Worm (Caenorhabditis elegans) whole organism, L4 larva: ENCODE data around the gene F47B8.10.

Source experiments
- F10B5.3 ChIP-seq: sonication (generic microtip); optimal IDR thresholded peaks from 2 replicates; lab custom pipeline; 2016; ENCODE audit warnings: mild to moderate bottlenecking, missing genetic modification characterization, missing compliant biosample characterization
- F37D6.2 ChIP-seq: sonication (generic microtip); optimal IDR thresholded peaks from 2 replicates; lab custom pipeline; 2016; ENCODE audit warnings: mild to moderate bottlenecking, missing genetic modification characterization, missing compliant biosample characterization
- F44E2.7 ChIP-seq: fragments of 200-800 bp; sonication (Bioruptor generic); IDR thresholded peaks from 2 replicates; pipeline ENCODE4 v2.1.2; 2022; ENCODE audit warnings: missing genetic modification characterization, missing compliant biosample characterization
- F49E8.2 ChIP-seq: sonication (generic microtip); optimal IDR thresholded peaks from 2 replicates; lab custom pipeline; 2016; ENCODE audit warnings: missing compliant biosample characterization, mild to moderate bottlenecking, missing genetic modification characterization, borderline replicate concordance
- Y105C5A.15 ChIP-seq: fragments of 200-800 bp; sonication (Bioruptor generic); IDR thresholded peaks from 2 replicates; pipeline ENCODE4 v1.3.6; 2022; ENCODE audit warnings: missing genetic modification characterization, missing compliant biosample characterization
- Y48G9A.11 ChIP-seq: fragments of 200-800 bp; sonication (Bioruptor generic); IDR thresholded peaks from 2 replicates; pipeline ENCODE4 v1.3.6; 2022; ENCODE audit warnings: missing genetic modification reagents, missing genetic modification characterization, missing compliant biosample characterization
- Y5F2A.4 ChIP-seq: fragments of 200-800 bp; sonication (Bioruptor generic); optimal IDR thresholded peaks from 2 replicates; lab custom pipeline; 2018; ENCODE audit warnings: mild to moderate bottlenecking, missing genetic modification characterization, missing compliant biosample characterization
- ZK337.2 ChIP-seq: fragments of 200-800 bp; sonication (Bioruptor generic); IDR thresholded peaks from 2 replicates; pipeline ENCODE4 v1.3.6; 2022; ENCODE audit warnings: missing genetic modification reagents, missing genetic modification characterization, missing compliant biosample characterization
- attf-4 ChIP-seq: sonication (generic microtip); optimal IDR thresholded peaks from 3 replicates; lab custom pipeline; 2017; ENCODE audit warnings: missing biosample characterization, missing genetic modification characterization
- ceh-32 ChIP-seq: sonication (generic microtip); optimal IDR thresholded peaks from 2 replicates; lab custom pipeline; 2016; ENCODE audit warnings: mild to moderate bottlenecking, missing genetic modification characterization, missing compliant biosample characterization; ENCODE audit not compliant: poor library complexity
- ceh-82 ChIP-seq: sonication (generic microtip); optimal IDR thresholded peaks from 2 replicates; lab custom pipeline; 2017; ENCODE audit warnings: missing biosample characterization, missing genetic modification characterization
- cey-2 ChIP-seq: sonication (generic microtip); optimal IDR thresholded peaks from 3 replicates; lab custom pipeline; 2017; ENCODE audit warnings: missing genetic modification characterization, mild to moderate bottlenecking, missing compliant biosample characterization, antibody characterized with exemption, borderline replicate concordance; ENCODE audit not compliant: insufficient read depth
- daf-12 ChIP-seq: fragments of 150-350 bp; optimal IDR thresholded peaks from 2 replicates; lab custom pipeline; 2014; ENCODE audit warnings: missing biosample characterization, missing genetic modification reagents, missing genetic modification characterization
- daf-8 ChIP-seq: fragments of 200-800 bp; sonication (Bioruptor generic); IDR thresholded peaks from 2 replicates; pipeline ENCODE4 v1.3.6; 2022; ENCODE audit warnings: missing genetic modification characterization, missing compliant biosample characterization
- dmd-6 ChIP-seq: fragments of 200-800 bp; sonication (Bioruptor generic); IDR thresholded peaks from 2 replicates; pipeline ENCODE4 v1.3.6; 2022; ENCODE audit warnings: missing genetic modification reagents, missing genetic modification characterization, missing compliant biosample characterization
- dmd-8 ChIP-seq: fragments of 200-800 bp; sonication (Bioruptor generic); IDR thresholded peaks from 2 replicates; pipeline ENCODE4 v1.3.6; 2022; ENCODE audit warnings: missing genetic modification characterization, missing compliant biosample characterization
- dmd-9 ChIP-seq: fragments of 200-800 bp; sonication (Bioruptor generic); IDR thresholded peaks from 2 replicates; pipeline ENCODE4 v1.3.6; 2022; ENCODE audit warnings: missing genetic modification reagents, missing genetic modification characterization, missing compliant biosample characterization
- dpl-1 ChIP-seq: fragments of 150-350 bp; optimal IDR thresholded peaks from 2 replicates; lab custom pipeline; 2014; ENCODE audit warnings: missing biosample characterization, missing genetic modification reagents, missing genetic modification characterization
- duxl-1 ChIP-seq: sonication (generic microtip); optimal IDR thresholded peaks from 2 replicates; lab custom pipeline; 2016; ENCODE audit warnings: mild to moderate bottlenecking, missing genetic modification characterization, moderate library complexity, missing compliant biosample characterization; ENCODE audit not compliant: poor library complexity
- dve-1 ChIP-seq: sonication (generic microtip); optimal IDR thresholded peaks from 2 replicates; lab custom pipeline; 2017; ENCODE audit warnings: antibody characterized with exemption, mild to moderate bottlenecking, missing genetic modification characterization, missing compliant biosample characterization; ENCODE audit not compliant: insufficient read depth
- egl-27 ChIP-seq: sonication (generic microtip); optimal IDR thresholded peaks from 3 replicates; lab custom pipeline; 2017; ENCODE audit warnings: missing biosample characterization, missing genetic modification reagents, missing genetic modification characterization
- egl-43 ChIP-seq: fragments of 200-800 bp; sonication (Bioruptor generic); IDR thresholded peaks from 2 replicates; pipeline ENCODE4 v1.3.6; 2022; ENCODE audit warnings: missing genetic modification reagents, missing genetic modification characterization, missing compliant biosample characterization
- fkh-10 ChIP-seq: fragments of 150-350 bp; optimal IDR thresholded peaks from 2 replicates; lab custom pipeline; 2014; ENCODE audit warnings: missing biosample characterization, missing genetic modification reagents, missing genetic modification characterization
- fos-1 ChIP-seq: fragments of 150-350 bp; optimal IDR thresholded peaks from 2 replicates; lab custom pipeline; 2014; ENCODE audit warnings: missing biosample characterization, missing genetic modification characterization
- gei-8 ChIP-seq: fragments of 200-800 bp; sonication (Bioruptor generic); optimal IDR thresholded peaks from 2 replicates; lab custom pipeline; 2018; ENCODE audit warnings: mild to moderate bottlenecking, missing genetic modification characterization, missing compliant biosample characterization
- lin-29 ChIP-seq: fragments of 200-800 bp; sonication (Bioruptor generic); IDR thresholded peaks from 2 replicates; pipeline ENCODE4 v1.3.6; 2022; ENCODE audit warnings: missing genetic modification reagents, missing genetic modification characterization, missing compliant biosample characterization
- lin-39 ChIP-seq: fragments of 150-350 bp; optimal IDR thresholded peaks from 2 replicates; lab custom pipeline; 2014; ENCODE audit warnings: missing biosample characterization, missing genetic modification reagents, missing genetic modification characterization
- madf-9 ChIP-seq: fragments of 200-800 bp; sonication (Bioruptor generic); conservative IDR thresholded peaks from 2 replicates; pipeline ENCODE4 v1.3.6; 2022; ENCODE audit warnings: missing genetic modification reagents, missing genetic modification characterization, missing compliant biosample characterization
- mdt-29 ChIP-seq: fragments of 200-800 bp; sonication (Bioruptor generic); IDR thresholded peaks from 2 replicates; pipeline ENCODE4 v1.3.6; 2022; ENCODE audit warnings: missing genetic modification reagents, missing genetic modification characterization, missing compliant biosample characterization
- mep-1 ChIP-seq: fragments of 150-350 bp; sonication (generic microtip); optimal IDR thresholded peaks from 3 replicates; lab custom pipeline; 2014; ENCODE audit warnings: missing biosample characterization, missing genetic modification characterization
- mes-2 ChIP-seq: sonication (generic microtip); optimal IDR thresholded peaks from 2 replicates; lab custom pipeline; 2016; ENCODE audit warnings: missing genotype, mild to moderate bottlenecking, missing genetic modification characterization, missing compliant biosample characterization; ENCODE audit not compliant: poor library complexity, severe bottlenecking
- nhr-10 ChIP-seq: fragments of 150-350 bp; optimal IDR thresholded peaks from 2 replicates; lab custom pipeline; 2014; ENCODE audit warnings: missing biosample characterization, missing genetic modification characterization
- nhr-102 ChIP-seq: sonication (generic microtip); optimal IDR thresholded peaks from 2 replicates; lab custom pipeline; 2016; ENCODE audit warnings: mild to moderate bottlenecking, missing genetic modification characterization, moderate library complexity, missing compliant biosample characterization
- nhr-111 ChIP-seq: fragments of 200-800 bp; sonication (Bioruptor generic); optimal IDR thresholded peaks from 2 replicates; lab custom pipeline; 2018; ENCODE audit warnings: mild to moderate bottlenecking, missing genetic modification characterization, missing compliant biosample characterization
- nhr-25 ChIP-seq: sonication (generic microtip); optimal IDR thresholded peaks from 2 replicates; lab custom pipeline; 2017; ENCODE audit warnings: missing genetic modification characterization, mild to moderate bottlenecking, missing compliant biosample characterization, antibody characterized with exemption, moderate library complexity, borderline replicate concordance; ENCODE audit not compliant: insufficient read depth
- nhr-41 ChIP-seq: fragments of 200-800 bp; sonication (Bioruptor generic); IDR thresholded peaks from 2 replicates; pipeline ENCODE4 v1.3.6; 2022; ENCODE audit warnings: missing genetic modification reagents, missing genetic modification characterization, missing compliant biosample characterization
- nhr-48 ChIP-seq: sonication (generic microtip); optimal IDR thresholded peaks from 2 replicates; lab custom pipeline; 2016; ENCODE audit warnings: mild to moderate bottlenecking, missing genetic modification characterization, missing compliant biosample characterization
- nhr-6 ChIP-seq: fragments of 150-350 bp; optimal IDR thresholded peaks from 2 replicates; lab custom pipeline; 2014; ENCODE audit warnings: missing biosample characterization, missing genetic modification characterization
- pha-4 ChIP-seq, 2 experiments: fragments of 150-350 bp in 1 of 2; fragments of 200-800 bp in 1 of 2; sonication (Bioruptor generic) in 1 of 2; IDR thresholded peaks in 1 of 2; optimal IDR thresholded peaks in 1 of 2; 2 replicates each; pipeline versions ENCODE4 v1.3.6 to Lab custom; 2014 to 2022; ENCODE audit warnings: missing genetic modification characterization in 2 of 2, missing genetic modification reagents in 2 of 2, missing biosample characterization in 1 of 2, missing compliant biosample characterization in 1 of 2
- rbr-2 ChIP-seq: sonication (generic microtip); optimal IDR thresholded peaks from 2 replicates; lab custom pipeline; 2016; ENCODE audit warnings: missing genotype, missing genetic modification characterization, missing compliant biosample characterization
- set-16 ChIP-seq: fragments of 200-800 bp; sonication (Bioruptor generic); IDR thresholded peaks from 2 replicates; pipeline ENCODE4 v1.3.6; 2022; ENCODE audit warnings: missing genetic modification reagents, missing genetic modification characterization, missing compliant biosample characterization
- tag-97 ChIP-seq: fragments of 200-800 bp; sonication (Bioruptor generic); IDR thresholded peaks from 2 replicates; pipeline ENCODE4 v1.3.6; 2022; ENCODE audit warnings: missing genetic modification characterization, missing compliant biosample characterization
- tra-1 ChIP-seq: fragments of 200-800 bp; sonication (Bioruptor generic); IDR thresholded peaks from 2 replicates; pipeline ENCODE4 v1.3.6; 2022; ENCODE audit warnings: missing genetic modification reagents, missing genetic modification characterization, missing compliant biosample characterization
- unc-39 ChIP-seq: sonication (generic microtip); optimal IDR thresholded peaks from 2 replicates; lab custom pipeline; 2017; ENCODE audit warnings: missing biosample characterization, missing genetic modification characterization
- unc-62 ChIP-seq, 3 experiments: fragments of 150-350 bp in 1 of 3; sonication (generic microtip); optimal IDR thresholded peaks in 2 of 3; peaks in 1 of 3; 1 replicate in 1 of 3; 2 replicates in 2 of 3; lab custom pipeline; 2014 to 2017; ENCODE audit warnings: missing biosample characterization in 3 of 3, missing genetic modification characterization in 3 of 3, missing genetic modification reagents in 3 of 3, missing genotype in 1 of 3
- zag-1 ChIP-seq: fragments of 150-350 bp; optimal IDR thresholded peaks from 2 replicates; lab custom pipeline; 2014; ENCODE audit warnings: missing biosample characterization, missing genetic modification characterization
- zip-2 ChIP-seq: fragments of 150-350 bp; optimal IDR thresholded peaks from 2 replicates; lab custom pipeline; 2014; ENCODE audit warnings: missing biosample characterization, missing genetic modification characterization
- ztf-11 ChIP-seq: fragments of 150-350 bp; optimal IDR thresholded peaks from 2 replicates; lab custom pipeline; 2014; ENCODE audit warnings: missing biosample characterization, missing genetic modification characterization
- ztf-7 ChIP-seq: fragments of 150-350 bp; optimal IDR thresholded peaks from 2 replicates; lab custom pipeline; 2014; ENCODE audit warnings: missing biosample characterization, missing genetic modification characterization

F47B8.10 gene

DNA sequence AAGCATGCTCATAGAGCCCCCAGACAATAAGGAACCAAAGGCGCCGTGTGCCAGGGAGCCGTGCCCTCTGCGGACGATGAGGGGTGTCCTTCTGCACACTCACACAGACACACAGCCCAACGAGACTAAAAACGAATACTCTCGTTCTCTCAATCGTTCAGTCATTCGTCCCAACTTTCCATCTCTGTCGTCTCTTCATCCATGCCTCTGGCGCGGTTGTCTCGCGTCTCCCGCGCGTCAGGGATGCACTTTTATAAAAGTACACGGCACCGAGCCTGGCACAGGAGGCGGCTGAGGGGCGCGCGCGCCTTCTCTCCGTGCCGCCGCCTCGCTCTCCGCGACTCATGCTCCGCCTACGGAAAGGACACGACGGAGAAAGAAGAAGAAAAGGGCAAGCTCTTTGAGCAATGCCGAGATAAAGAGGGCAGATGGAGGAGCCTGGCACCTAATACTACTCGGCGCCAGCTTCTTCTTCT is 24.8 kb downstream of the F47B8.10 start:
- TF ChIP-seq set-16 (GFP tag; lab: Robert Waterston, UW) (peak; percentile 100), mep-1 (peak; percentile 81), ceh-32 (tag; lab: Kevin White, UChicago) (peak; percentile 65), unc-39 (tag; lab: Kevin White, UChicago) (no peak), zip-2 (peak; percentile 6), F49E8.2 (tag; lab: Kevin White, UChicago) (no peak), dpl-1 (GFP tag; lab: Kevin White, UChicago) (peak; percentile 44), cey-2 (tag; lab: Kevin White, UChicago) (no peak), Y48G9A.11 (GFP tag; lab: Robert Waterston, UW) (no peak), rbr-2 (tag; lab: Kevin White, UChicago) (peak; percentile 87), nhr-41 (no peak), nhr-6 (tag; lab: Kevin White, UChicago) (peak; percentile 27), mes-2 (tag; lab: Kevin White, UChicago) (peak; percentile 56), Y105C5A.15 (GFP tag; lab: Robert Waterston, UW) (no peak), ztf-11 (tag; lab: Kevin White, UChicago) (no peak), daf-12 (peak; percentile 46), zag-1 (no peak), duxl-1 (tag; lab: Kevin White, UChicago) (peak; percentile 27), egl-27 (tag; lab: Kevin White, UChicago) (peak; percentile 58), F37D6.2 (peak; percentile 87), tag-97 (GFP tag; lab: Robert Waterston, UW) (no peak), egl-43 (GFP tag; lab: Robert Waterston, UW) (peak; percentile 80), gei-8 (GFP tag; lab: Kevin White, UChicago) (no peak), daf-8 (GFP tag; lab: Robert Waterston, UW) (no peak), dmd-9 (GFP tag; lab: Robert Waterston, UW) (no peak), ceh-82 (tag; lab: Kevin White, UChicago) (no peak), ztf-7 (no peak), pha-4 (GFP tag; IDR thresholded peaks at IDR 0.05; lab: Robert Waterston, UW) (peak; percentile 74; the same call in 1 of the 2 replicates), pha-4 (tag; optimal IDR thresholded peaks at IDR 0.05; lab: Kevin White, UChicago) (no peak), nhr-10 (tag; lab: Kevin White, UChicago) (peak; percentile 81), ZK337.2 (no peak), fkh-10 (peak; percentile 52), dmd-8 (GFP tag; lab: Robert Waterston, UW) (no peak), madf-9 (GFP tag; lab: Robert Waterston, UW) (peak; percentile 99), lin-39 (tag; lab: Kevin White, UChicago) (no peak), Y5F2A.4 (GFP tag; lab: Kevin White, UChicago) (no peak), tra-1 (GFP tag; lab: Robert Waterston, UW) (0 out of 2 replicates have a peak, but pooled peaks have one; percentile 46), F44E2.7 (GFP tag; lab: Robert Waterston, UW) (no peak), fos-1 (tag; lab: Kevin White, UChicago) (no peak), nhr-102 (peak; percentile 63), nhr-48 (peak; percentile 87), dve-1 (tag; lab: Kevin White, UChicago) (peak; percentile 81), dmd-6 (GFP tag; lab: Robert Waterston, UW) (peak; percentile 55), attf-4 (tag; lab: Kevin White, UChicago) (peak; percentile 45), nhr-25 (peak; percentile 22), lin-29 (GFP tag; lab: Robert Waterston, UW) (no peak), nhr-111 (GFP tag; lab: Kevin White, UChicago) (no peak), unc-62 (GFP tag; optimal IDR thresholded peaks at IDR 0.05 in 1 of 2; lab: Kevin White, UChicago) (peak in 1 of 2 experiments; percentile 52), unc-62 (tag; optimal IDR thresholded peaks at IDR 0.05; lab: Kevin White, UChicago) (no peak), F10B5.3 (tag; lab: Kevin White, UChicago) (peak; percentile 25), mdt-29 (GFP tag; lab: Robert Waterston, UW) (no peak)
